Worm (Caenorhabditis elegans): Measurements from ENCODE around the gene cdr-1.

Gene cdr-1

ce11 chrV:15884698-15885097, 36.4 kb upstream of the cdr-1 start, which contains the start of gene oac-42:
TSS of gene oac-42 (minus strand) at chrV:15884798.
- TF ChIP-seq unc-62 (GFP tag; optimal IDR thresholded peaks at IDR 0.05 in 1 of 2) (peak in 1 of 2 experiments; percentile 57), unc-62 (tag; optimal IDR thresholded peaks at IDR 0.05) (no peak), aly-2 (tag; optimal IDR thresholded peaks at IDR 0.05) (no peak)

- TF ChIP-seq ZK337.2 (GFP tag; IDR thresholded peaks at IDR 0.05) (no peak), lin-38 (GFP tag; IDR thresholded peaks at IDR 0.05) (no peak), T20F7.1 (GFP tag; optimal IDR thresholded peaks at IDR 0.05) (no peak), nhr-28 (tag; optimal IDR thresholded peaks at IDR 0.05) (peak; percentile 3)
These were observed 35.1 kb upstream of the cdr-1 start, which contains the start of gene T06C12.9 for ce11 chrV:15885967-15886366. TSS of gene T06C12.9 (minus strand) at chrV:15886067.

DNA sequence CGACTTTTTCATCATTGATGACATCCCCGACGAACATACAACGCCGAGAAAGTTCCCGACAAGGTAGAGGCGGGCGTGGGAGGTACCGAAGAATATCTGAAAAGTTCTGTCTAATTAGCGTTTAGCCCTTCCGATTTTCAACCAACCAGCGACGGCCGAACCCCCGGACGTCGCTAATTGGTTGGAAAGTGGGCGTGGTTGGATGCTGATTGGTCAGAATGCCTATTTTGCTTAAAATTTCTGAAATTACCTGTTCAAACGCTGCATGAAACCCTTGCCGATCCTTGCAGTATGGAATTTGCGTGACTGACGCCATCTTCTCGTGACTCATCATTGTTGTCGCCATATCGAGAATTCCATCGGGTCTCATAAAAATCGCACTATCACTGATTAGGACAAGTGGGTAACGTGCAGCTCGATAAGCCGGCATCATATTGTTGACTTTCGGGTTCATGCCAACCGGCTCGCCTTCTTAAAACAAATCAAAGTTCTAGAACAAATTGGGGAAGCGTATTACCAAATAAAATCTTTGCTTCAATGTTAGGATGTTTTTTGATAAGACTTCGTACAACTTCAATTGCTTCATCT, 33.3 kb upstream of the cdr-1 start:
- TF ChIP-seq nhr-10 (tag; optimal IDR thresholded peaks at IDR 0.05) (no peak), dve-1 (tag; optimal IDR thresholded peaks at IDR 0.05; ENCODE audit: insufficient read depth) (peak; percentile 48), F10B5.3 (tag; optimal IDR thresholded peaks at IDR 0.05) (no peak), snpc-4 (tag; optimal IDR thresholded peaks at IDR 0.05) (no peak), mxl-3 (GFP tag; optimal IDR thresholded peaks at IDR 0.05) (peak; percentile 48), hlh-30 (tag; optimal IDR thresholded peaks at IDR 0.05; ENCODE audit: insufficient read depth) (peak; percentile 49), nhr-28 (tag; optimal IDR thresholded peaks at IDR 0.05) (peak; percentile 82), php-3 (GFP tag; IDR thresholded peaks at IDR 0.05) (peak; percentile 60; the same call in 1 of the 2 replicates), hlh-11 (tag; optimal IDR thresholded peaks at IDR 0.05) (peak; percentile 79), mdt-29 (GFP tag; IDR thresholded peaks at IDR 0.05) (no peak), dpl-1 (GFP tag; optimal IDR thresholded peaks at IDR 0.05) (no peak), nhr-77 (tag; optimal IDR thresholded peaks at IDR 0.05) (peak; percentile 32), Y48G9A.11 (GFP tag; IDR thresholded peaks at IDR 0.05) (no peak), pqm-1 (tag; optimal IDR thresholded peaks at IDR 0.05) (peak; percentile 84), dmd-9 (GFP tag; IDR thresholded peaks at IDR 0.05) (no peak), lin-29 (GFP tag; IDR thresholded peaks at IDR 0.05) (no peak), daf-16 (GFP tag; optimal IDR thresholded peaks at IDR 0.05) (no peak), daf-16 (tag; optimal IDR thresholded peaks at IDR 0.05) (peak; percentile 87), mdl-1 (tag; optimal IDR thresholded peaks at IDR 0.05) (peak in 1 of 2 experiments; percentile 29), dmd-6 (GFP tag; IDR thresholded peaks at IDR 0.05) (peak; percentile 86)

- TF ChIP-seq daf-16 (GFP tag; optimal IDR thresholded peaks at IDR 0.05) (no peak), daf-16 (tag; optimal IDR thresholded peaks at IDR 0.05) (peak; percentile 3), dve-1 (tag; optimal IDR thresholded peaks at IDR 0.05; ENCODE audit: insufficient read depth) (peak; percentile 10), daf-19 (GFP tag; conservative IDR thresholded peaks at IDR 0.05) (no peak)
These were observed 32.4 kb upstream of the cdr-1 start, which contains the start of gene cgt-1 for ce11 chrV:15888751-15889150. TSS of gene cgt-1 (minus strand) at chrV:15888851.

DNA sequence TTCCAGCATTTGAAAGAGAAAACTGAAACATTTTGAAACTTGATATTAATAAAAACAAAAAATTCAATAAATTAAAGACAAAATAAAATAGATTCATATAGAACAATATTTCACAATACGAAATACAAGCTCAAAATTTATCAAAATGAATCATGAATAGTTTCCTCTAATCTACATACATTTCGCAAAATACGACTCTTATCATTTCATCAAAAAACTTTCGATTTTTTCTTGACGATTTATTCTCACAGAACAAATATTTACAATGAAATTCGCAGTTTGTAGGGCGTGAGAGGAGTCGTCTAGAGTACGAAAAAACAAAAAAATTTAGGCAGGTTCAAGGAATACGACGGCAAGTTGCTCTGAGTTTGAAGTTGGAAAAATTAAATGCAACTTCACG, 31.0 kb upstream of the cdr-1 start:
- TF ChIP-seq F10B5.3 (tag; optimal IDR thresholded peaks at IDR 0.05) (no peak), nhr-28 (tag; optimal IDR thresholded peaks at IDR 0.05) (peak; percentile 60), dmd-6 (GFP tag; IDR thresholded peaks at IDR 0.05) (peak; percentile 35; the same call in 1 of the 2 replicates), mdl-1 (tag; optimal IDR thresholded peaks at IDR 0.05) (no peak), daf-16 (GFP tag; optimal IDR thresholded peaks at IDR 0.05) (no peak), daf-16 (tag; optimal IDR thresholded peaks at IDR 0.05) (peak; percentile 78), aha-1 (tag) (no peak), hlh-11 (tag; optimal IDR thresholded peaks at IDR 0.05) (peak; percentile 18)

- no peak for TF ChIP-seq pha-4 (GFP tag; IDR thresholded peaks at IDR 0.05)
- TF ChIP-seq pha-4 (tag; optimal IDR thresholded peaks at IDR 0.05): peak; percentile 43
- TF ChIP-seq snpc-4 (tag; optimal IDR thresholded peaks at IDR 0.05): no peak
- TF ChIP-seq php-3 (GFP tag; IDR thresholded peaks at IDR 0.05): 0 out of 2 replicates have a peak, but pooled peaks have one; percentile 6
- TF ChIP-seq nhr-28 (tag; optimal IDR thresholded peaks at IDR 0.05): peak; percentile 91
- no peak for TF ChIP-seq F10B5.3 (tag; optimal IDR thresholded peaks at IDR 0.05)
- no peak for TF ChIP-seq zfp-2 (tag; optimal IDR thresholded peaks at IDR 0.05)
- peak; percentile 24 for TF ChIP-seq nhr-77 (tag; optimal IDR thresholded peaks at IDR 0.05)
- TF ChIP-seq hlh-30 (tag; optimal IDR thresholded peaks at IDR 0.05; ENCODE audit: insufficient read depth): peak; percentile 28
- TF ChIP-seq nhr-48 (tag; optimal IDR thresholded peaks at IDR 0.05): no peak
- no peak for TF ChIP-seq ZK546.5 (tag; optimal IDR thresholded peaks at IDR 0.05)
- no peak for TF ChIP-seq daf-16 (GFP tag; optimal IDR thresholded peaks at IDR 0.05)
- peak; percentile 89 for TF ChIP-seq daf-16 (tag; optimal IDR thresholded peaks at IDR 0.05)
- TF ChIP-seq dve-1 (tag; optimal IDR thresholded peaks at IDR 0.05; ENCODE audit: insufficient read depth): peak; percentile 59
- TF ChIP-seq skn-1 (tag; optimal IDR thresholded peaks at IDR 0.05): no peak
- TF ChIP-seq dmd-6 (GFP tag; IDR thresholded peaks at IDR 0.05): peak; percentile 61
- peak; percentile 25 for TF ChIP-seq nhr-6 (tag; optimal IDR thresholded peaks at IDR 0.05)
- TF ChIP-seq pqm-1 (tag; optimal IDR thresholded peaks at IDR 0.05): peak; percentile 70
- TF ChIP-seq aha-1 (tag): no peak
- TF ChIP-seq hlh-11 (tag; optimal IDR thresholded peaks at IDR 0.05): peak; percentile 67
- TF ChIP-seq nhr-10 (tag; optimal IDR thresholded peaks at IDR 0.05): no peak
These were observed 29.8 kb upstream of the cdr-1 start for ce11 chrV:15891279-15891678.
